Worm (Caenorhabditis elegans): ENCODE data around the gene mtch-1.

ce11 chrII:7393922-7394689, 20.1 kb upstream of the mtch-1 start:
- no peak for TF ChIP-seq unc-62 (GFP tag; optimal IDR thresholded peaks at IDR 0.05)
- no peak for TF ChIP-seq fkh-2 (tag; optimal IDR thresholded peaks at IDR 0.05)
- no peak for TF ChIP-seq ztf-11 (tag; optimal IDR thresholded peaks at IDR 0.05)
- TF ChIP-seq lin-15B (tag; optimal IDR thresholded peaks at IDR 0.05), result no peak
- TF ChIP-seq nhr-12 (tag; optimal IDR thresholded peaks at IDR 0.05), result no peak
- TF ChIP-seq nhr-237 (tag; optimal IDR thresholded peaks at IDR 0.05), result no peak
- TF ChIP-seq skn-1 (tag; optimal IDR thresholded peaks at IDR 0.05), result no peak
- TF ChIP-seq nhr-77 (tag; optimal IDR thresholded peaks at IDR 0.05), result no peak
- TF ChIP-seq ceh-82 (tag; optimal IDR thresholded peaks at IDR 0.05), result no peak
